Fruit fly (Drosophila melanogaster) whole organism, embryonic: ENCODE measurements around the gene Ptp10D.
A peak's percentile ranks its signal among the peaks of the same experiment; 100 is the strongest.

Experiments used
- ATbp ChIP-seq: fragments of 200-800 bp; sonication (Bioruptor generic); optimal IDR thresholded peaks from 2 replicates; lab custom pipeline; 2017; ENCODE audit warnings: missing biosample characterization, mild to moderate bottlenecking, missing genetic modification characterization, missing genetic modification reagents
- Aef1 ChIP-seq: fragments of 200-800 bp; sonication (Bioruptor generic); IDR thresholded peaks from 3 replicates; pipeline ENCODE4 v1.3.6; 2022; ENCODE audit warnings: missing biosample characterization, missing genetic modification characterization
- B-H1 ChIP-seq: fragments of 200-800 bp; sonication (Bioruptor generic); IDR thresholded peaks from 3 replicates; pipeline ENCODE4 v1.3.6; 2022; ENCODE audit warnings: missing biosample characterization, missing genetic modification characterization
- B-H2 ChIP-seq: fragments of 200-800 bp; sonication (Bioruptor generic); optimal IDR thresholded peaks from 2 replicates; lab custom pipeline; 2018; ENCODE audit warnings: missing biosample characterization, mild to moderate bottlenecking, missing genetic modification characterization
- C15 ChIP-seq: fragments of 200-800 bp; sonication (Bioruptor generic); IDR thresholded peaks from 3 replicates; pipeline ENCODE4 v1.3.6; 2022; ENCODE audit warnings: missing biosample characterization, missing genetic modification characterization
- CG10267 ChIP-seq: fragments of 200-800 bp; sonication (Bioruptor generic); optimal IDR thresholded peaks from 2 replicates; lab custom pipeline; 2018; ENCODE audit warnings: missing biosample characterization, mild to moderate bottlenecking, missing genetic modification characterization, moderate library complexity
- CG11456 ChIP-seq: fragments of 200-800 bp; sonication (Bioruptor generic); IDR thresholded peaks from 3 replicates; pipeline ENCODE4 v1.3.6; 2022; ENCODE audit warnings: missing biosample characterization, missing genetic modification characterization
- CG1602 ChIP-seq: fragments of 200-800 bp; sonication (Bioruptor generic); optimal IDR thresholded peaks from 3 replicates; lab custom pipeline; 2016; ENCODE audit warnings: missing biosample characterization, missing genetic modification characterization
- CG1647 ChIP-seq: fragments of 200-800 bp; sonication (Bioruptor generic); optimal IDR thresholded peaks from 3 replicates; lab custom pipeline; 2016; ENCODE audit warnings: missing biosample characterization, missing genetic modification characterization
- CG17385 ChIP-seq: fragments of 200-800 bp; sonication (Bioruptor generic); optimal IDR thresholded peaks from 3 replicates; lab custom pipeline; 2018; ENCODE audit warnings: missing biosample characterization, mild to moderate bottlenecking, missing genetic modification characterization
- CG2875 ChIP-seq: fragments of 200-800 bp; sonication (Bioruptor generic); optimal IDR thresholded peaks from 2 replicates; lab custom pipeline; 2017; ENCODE audit warnings: missing biosample characterization, mild to moderate bottlenecking, missing genetic modification characterization, missing genetic modification reagents
- CG30403 ChIP-seq: fragments of 200-800 bp; sonication (Bioruptor generic); optimal IDR thresholded peaks from 3 replicates; lab custom pipeline; 2016; ENCODE audit warnings: missing biosample characterization, missing genetic modification characterization
- CG32767 ChIP-seq: fragments of 200-800 bp; sonication (Bioruptor generic); IDR thresholded peaks from 2 replicates; pipeline ENCODE4 v1.3.6; 2022; ENCODE audit warnings: missing biosample characterization, missing genetic modification characterization
- CG33213 ChIP-seq: fragments of 200-800 bp; sonication (Bioruptor generic); optimal IDR thresholded peaks from 3 replicates; lab custom pipeline; 2016; ENCODE audit warnings: missing biosample characterization, missing genetic modification characterization
- CG3407 ChIP-seq: fragments of 200-800 bp; sonication (Bioruptor generic); optimal IDR thresholded peaks from 2 replicates; lab custom pipeline; 2018; ENCODE audit warnings: missing biosample characterization, mild to moderate bottlenecking, missing genetic modification characterization
- CG34224 ChIP-seq: fragments of 200-800 bp; sonication (Bioruptor generic); IDR thresholded peaks from 3 replicates; pipeline ENCODE4 v1.3.6; 2022; ENCODE audit warnings: missing biosample characterization, missing genetic modification characterization; ENCODE audit not compliant: partially characterized antibody
- CG4328 ChIP-seq: fragments of 200-800 bp; sonication (Bioruptor generic); optimal IDR thresholded peaks from 3 replicates; lab custom pipeline; 2017; ENCODE audit warnings: missing biosample characterization, missing genetic modification reagents, missing genetic modification characterization
- CG4707 ChIP-seq: fragments of 200-800 bp; sonication (Bioruptor generic); optimal IDR thresholded peaks from 2 replicates; lab custom pipeline; 2018; ENCODE audit warnings: missing biosample characterization, mild to moderate bottlenecking, missing genetic modification characterization, moderate library complexity
- CG7357 ChIP-seq: fragments of 200-800 bp; sonication (Bioruptor generic); IDR thresholded peaks from 3 replicates; pipeline ENCODE4 v1.3.6; 2022; ENCODE audit warnings: missing biosample characterization, missing genetic modification characterization
- CG7928 ChIP-seq: fragments of 200-800 bp; sonication (Bioruptor generic); optimal IDR thresholded peaks from 2 replicates; lab custom pipeline; 2017; ENCODE audit warnings: missing biosample characterization, mild to moderate bottlenecking, missing genetic modification characterization
- CG8089 ChIP-seq: fragments of 200-800 bp; sonication (Bioruptor generic); optimal IDR thresholded peaks from 3 replicates; lab custom pipeline; 2016; ENCODE audit warnings: missing biosample characterization, missing genetic modification characterization
- CG8290 ChIP-seq, 3 experiments: fragments of 200-800 bp; sonication (Bioruptor generic); optimal IDR thresholded peaks; 2 replicates each; lab custom pipeline; 2016 to 2019; ENCODE audit warnings: missing biosample characterization in 3 of 3, missing genetic modification characterization in 3 of 3, mild to moderate bottlenecking in 2 of 3, moderate library complexity in 1 of 3
- CG8478 ChIP-seq: fragments of >200 bp; optimal IDR thresholded peaks from 2 replicates; lab custom pipeline; 2018
- Dll ChIP-seq: fragments of 200-800 bp; sonication (Bioruptor generic); IDR thresholded peaks from 4 replicates; pipeline ENCODE4 v1.3.6; 2022; ENCODE audit warnings: missing biosample characterization, missing genetic modification characterization; ENCODE audit not compliant: partially characterized antibody
- Doc3 ChIP-seq: fragments of 200-800 bp; sonication (Bioruptor generic); IDR thresholded peaks from 3 replicates; pipeline ENCODE4 v1.3.6; 2022; ENCODE audit warnings: missing biosample characterization, missing genetic modification characterization; ENCODE audit not compliant: partially characterized antibody
- Dref ChIP-seq: fragments of 200-800 bp; sonication (Bioruptor generic); IDR thresholded peaks from 2 replicates; pipeline ENCODE4 v1.3.6; 2022; ENCODE audit warnings: missing biosample characterization, missing genetic modification characterization
- Ets65A ChIP-seq: fragments of 200-800 bp; sonication (Bioruptor generic); peaks from one replicate; lab custom pipeline; 2016; ENCODE audit warnings: missing biosample characterization, missing genetic modification characterization
- Lhr ChIP-seq: fragments of 200-800 bp; sonication (Bioruptor generic); optimal IDR thresholded peaks from 3 replicates; lab custom pipeline; 2017; ENCODE audit warnings: mild to moderate bottlenecking, missing biosample characterization, missing genetic modification reagents, missing genetic modification characterization
- Med ChIP-seq: fragments of 200-800 bp; sonication (Bioruptor generic); peaks from one replicate; lab custom pipeline; 2016; ENCODE audit warnings: missing biosample characterization, missing genetic modification characterization, mild to moderate bottlenecking, inconsistent platforms, moderate library complexity
- Optix ChIP-seq: fragments of 200-800 bp; sonication (Bioruptor generic); IDR thresholded peaks from 3 replicates; pipeline ENCODE4 v1.3.6; 2022; ENCODE audit warnings: missing biosample characterization, missing genetic modification characterization
- Pdp1 ChIP-seq, 2 experiments: fragments of 200-800 bp; sonication (Bioruptor generic); optimal IDR thresholded peaks; 3 replicates each; lab custom pipeline; 2016; ENCODE audit warnings: missing biosample characterization in 2 of 2, missing genetic modification characterization in 2 of 2, mild to moderate bottlenecking in 1 of 2, moderate library complexity in 1 of 2
- Rfx ChIP-seq: fragments of 200-800 bp; sonication (Bioruptor generic); IDR thresholded peaks from 2 replicates; pipeline ENCODE4 v1.3.6; 2022; ENCODE audit warnings: missing biosample characterization, missing genetic modification characterization
- Spps ChIP-seq: fragments of 200-800 bp; sonication (Bioruptor generic); optimal IDR thresholded peaks from 2 replicates; lab custom pipeline; 2018; ENCODE audit warnings: missing biosample characterization, mild to moderate bottlenecking, missing genetic modification characterization
- Tbp ChIP-seq: fragments of >200 bp; optimal IDR thresholded peaks from 2 replicates; lab custom pipeline; 2018; ENCODE audit warnings: missing biosample characterization, missing genetic modification characterization
- aop ChIP-seq: fragments of 200-800 bp; sonication (Bioruptor generic); IDR thresholded peaks from 2 replicates; pipeline ENCODE4 v1.3.6; 2022; ENCODE audit warnings: missing biosample characterization, missing genetic modification characterization
- ato ChIP-seq: fragments of 200-800 bp; sonication (Bioruptor generic); IDR thresholded peaks from 2 replicates; pipeline ENCODE4 v1.3.6; 2022; ENCODE audit warnings: missing biosample characterization, missing genetic modification characterization; ENCODE audit not compliant: partially characterized antibody
- cwo ChIP-seq: fragments of 200-800 bp; sonication (Bioruptor generic); optimal IDR thresholded peaks from 3 replicates; lab custom pipeline; 2017; ENCODE audit warnings: missing biosample characterization, missing genetic modification characterization, mild to moderate bottlenecking, moderate library complexity, missing genetic modification reagents
- exex ChIP-seq: fragments of 200-800 bp; sonication (Bioruptor generic); optimal IDR thresholded peaks from 4 replicates; lab custom pipeline; 2018; ENCODE audit warnings: missing biosample characterization, mild to moderate bottlenecking, missing genetic modification characterization, moderate library complexity
- gem ChIP-seq: fragments of 200-800 bp; sonication (Bioruptor generic); optimal IDR thresholded peaks from 2 replicates; lab custom pipeline; 2019; ENCODE audit warnings: missing biosample characterization, mild to moderate bottlenecking, missing genetic modification characterization, moderate library complexity
- mirr ChIP-seq: fragments of 200-800 bp; sonication (Bioruptor generic); optimal IDR thresholded peaks from 3 replicates; lab custom pipeline; 2018; ENCODE audit warnings: missing biosample characterization, mild to moderate bottlenecking, missing genetic modification characterization
- mld ChIP-seq: fragments of 200-800 bp; sonication (Bioruptor generic); IDR thresholded peaks from 3 replicates; pipeline ENCODE4 v1.3.6; 2022; ENCODE audit warnings: missing biosample characterization, missing genetic modification characterization; ENCODE audit not compliant: partially characterized antibody
- nmo ChIP-seq: fragments of 200-800 bp; sonication (Bioruptor generic); optimal IDR thresholded peaks from 2 replicates; lab custom pipeline; 2018; ENCODE audit warnings: missing biosample characterization, mild to moderate bottlenecking, missing genetic modification characterization, moderate library complexity
- phol ChIP-seq: fragments of 200-800 bp; sonication (Bioruptor generic); optimal IDR thresholded peaks from 3 replicates; lab custom pipeline; 2018; ENCODE audit warnings: missing biosample characterization, mild to moderate bottlenecking, missing genetic modification characterization, moderate library complexity
- slbo ChIP-seq: fragments of 200-800 bp; sonication (Bioruptor generic); IDR thresholded peaks from 2 replicates; pipeline ENCODE4 v1.3.6; 2022; ENCODE audit warnings: missing biosample characterization, missing genetic modification characterization
- tna ChIP-seq: fragments of 200-800 bp; sonication (Bioruptor generic); IDR thresholded peaks from 2 replicates; pipeline ENCODE4 v1.3.6; 2022; ENCODE audit warnings: missing biosample characterization, missing genetic modification characterization; ENCODE audit not compliant: partially characterized antibody
- trem ChIP-seq: fragments of 200-800 bp; optimal IDR thresholded peaks from 3 replicates; lab custom pipeline; 2019; ENCODE audit warnings: missing biosample characterization, mild to moderate bottlenecking, missing genetic modification characterization, moderate library complexity
- vfl ChIP-seq: fragments of 200-800 bp; sonication (Bioruptor generic); optimal IDR thresholded peaks from 2 replicates; lab custom pipeline; 2016; ENCODE audit warnings: missing biosample characterization, missing genetic modification characterization
- vvl ChIP-seq: fragments of 200-800 bp; sonication (Bioruptor generic); IDR thresholded peaks from 2 replicates; pipeline ENCODE4 v1.3.6; 2022; ENCODE audit warnings: missing biosample characterization, missing genetic modification characterization

Gene Ptp10D

dm6 chrX:11694959-11695882 is 73.4 kb downstream of the Ptp10D start, which contains the start of gene PhKgamma (continued):
- TF ChIP-seq Dref (GFP tag; lab: Robert Waterston, UW) (peak; percentile 98), gem (tag; lab: Kevin White, UChicago) (peak; percentile 21), CG11456 (GFP tag; lab: Robert Waterston, UW) (no peak), CG8290 (GFP tag; optimal IDR thresholded peaks at IDR 0.05; lab: Kevin White, UChicago) (peak; percentile 64), CG8290 (tag; optimal IDR thresholded peaks at IDR 0.05; lab: Kevin White, UChicago) (peak in 1 of 2 experiments; percentile 95), tna (GFP tag; lab: Robert Waterston, UW) (peak; percentile 80), mld (GFP tag; lab: Robert Waterston, UW) (peak; percentile 83), Spps (tag; lab: Kevin White, UChicago) (no peak), ATbp (no peak), mirr (GFP tag; lab: Kevin White, UChicago) (no peak), Ets65A (GFP tag; lab: Kevin White, UChicago) (peak; percentile 80), CG4328 (GFP tag; lab: Kevin White, UChicago) (no peak), CG2875 (GFP tag; lab: Kevin White, UChicago) (no peak), CG1647 (GFP tag; lab: Kevin White, UChicago) (no peak), vvl (GFP tag; lab: Robert Waterston, UW) (peak; percentile 48), Tbp (no peak), Lhr (peak; percentile 86), vfl (GFP tag; lab: Kevin White, UChicago) (no peak), CG10267 (peak; percentile 64), Dll (GFP tag; lab: Robert Waterston, UW) (peak; percentile 91), B-H1 (GFP tag; lab: Robert Waterston, UW) (no peak), CG34224 (GFP tag; lab: Robert Waterston, UW) (peak; percentile 85), CG7357 (no peak), B-H2 (peak; percentile 60), CG4707 (no peak), C15 (no peak), exex (tag; lab: Kevin White, UChicago) (peak; percentile 51), CG8089 (GFP tag; lab: Kevin White, UChicago) (no peak), CG17385 (GFP tag; lab: Kevin White, UChicago) (peak; percentile 74), Med (peak; percentile 86), Doc3 (GFP tag; lab: Robert Waterston, UW) (peak; percentile 81), CG3407 (no peak), CG33213 (GFP tag; lab: Kevin White, UChicago) (peak; percentile 73), CG30403 (GFP tag; lab: Kevin White, UChicago) (peak; percentile 13), CG32767 (GFP tag; lab: Robert Waterston, UW) (no peak), cwo (GFP tag; lab: Kevin White, UChicago) (no peak), nmo (peak; percentile 53), trem (peak; percentile 76), Aef1 (GFP tag; lab: Robert Waterston, UW) (no peak), phol (peak; percentile 63), slbo (GFP tag; lab: Robert Waterston, UW) (peak; percentile 41), aop (no peak), Pdp1 (GFP tag; optimal IDR thresholded peaks at IDR 0.05; lab: Kevin White, UChicago) (peak in 1 of 2 experiments; percentile 84), ato (GFP tag; lab: Robert Waterston, UW) (peak; percentile 90), Rfx (peak; percentile 52), CG1602 (no peak), Optix (GFP tag; lab: Robert Waterston, UW) (no peak), CG8478 (lab: Kevin White, UChicago) (peak; percentile 59), CG7928 (peak; percentile 93)
